Worm (Caenorhabditis elegans) whole organism, L2 larva: ENCODE results near the gene Y49A3A.3.

Experiments
- R02D3.7 ChIP-seq: fragments of 150-350 bp; optimal IDR thresholded peaks from 2 replicates; lab custom pipeline; 2014; ENCODE audit warnings: missing biosample characterization, missing genetic modification characterization
- ama-1 ChIP-seq: fragments of 150-350 bp; optimal IDR thresholded peaks from 2 replicates; lab custom pipeline; 2018; ENCODE audit warnings: inconsistent platforms
- ceh-82 ChIP-seq: fragments of 150-350 bp; optimal IDR thresholded peaks from 2 replicates; lab custom pipeline; 2014; ENCODE audit warnings: missing biosample characterization, missing genetic modification characterization
- crh-2 ChIP-seq: sonication (generic microtip); optimal IDR thresholded peaks from 2 replicates; lab custom pipeline; 2017; ENCODE audit warnings: missing biosample characterization, missing genetic modification characterization
- elt-1 ChIP-seq: fragments of 150-350 bp; optimal IDR thresholded peaks from 2 replicates; lab custom pipeline; 2014; ENCODE audit warnings: missing biosample characterization, missing genetic modification characterization
- elt-3 ChIP-seq: sonication (generic microtip); optimal IDR thresholded peaks from 2 replicates; lab custom pipeline; 2017; ENCODE audit warnings: missing biosample characterization, missing genetic modification characterization
- lin-13 ChIP-seq: fragments of 150-350 bp; optimal IDR thresholded peaks from 2 replicates; lab custom pipeline; 2014; ENCODE audit warnings: missing biosample characterization, missing genetic modification reagents, missing genetic modification characterization
- mab-5 ChIP-seq: fragments of 150-350 bp; optimal IDR thresholded peaks from 2 replicates; lab custom pipeline; 2014; ENCODE audit warnings: missing biosample characterization, missing genetic modification characterization
- nhr-11 ChIP-seq: fragments of 150-350 bp; optimal IDR thresholded peaks from 2 replicates; lab custom pipeline; 2014; ENCODE audit warnings: missing biosample characterization, missing genetic modification characterization
- nhr-25 ChIP-seq: fragments of 150-350 bp; sonication (generic microtip); optimal IDR thresholded peaks from 3 replicates; lab custom pipeline; 2014; ENCODE audit warnings: missing biosample characterization, missing genetic modification characterization
- unc-39 ChIP-seq: fragments of 150-350 bp; optimal IDR thresholded peaks from 2 replicates; lab custom pipeline; 2014; ENCODE audit warnings: missing biosample characterization, missing genetic modification characterization
- unc-62 ChIP-seq: fragments of 150-350 bp; optimal IDR thresholded peaks from 2 replicates; lab custom pipeline; 2014; ENCODE audit warnings: missing biosample characterization, missing genetic modification reagents, missing genetic modification characterization

DNA sequence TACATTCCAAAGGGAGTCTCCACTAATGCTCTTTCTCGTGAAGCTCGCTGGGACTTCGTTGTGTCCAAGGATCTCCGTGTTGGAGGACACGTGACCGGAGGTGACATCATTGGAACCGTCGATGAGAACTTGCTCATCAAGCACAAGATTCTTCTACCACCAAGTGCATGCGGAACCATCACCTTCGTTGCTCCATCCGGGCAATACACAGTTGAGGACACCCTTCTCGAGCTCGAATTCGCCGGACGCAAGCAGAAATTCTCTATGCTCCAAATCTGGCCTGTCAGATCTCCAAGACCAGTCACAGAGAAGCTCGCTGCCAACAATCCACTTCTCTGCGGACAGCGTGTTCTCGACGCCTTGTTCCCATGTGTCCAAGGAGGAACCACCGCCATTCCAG lies 2.2 kb upstream of the Y49A3A.3 start:
- TF ChIP-seq mab-5 (tag; lab: Kevin White, UChicago) (no peak), nhr-11 (tag; lab: Kevin White, UChicago) (no peak), nhr-25 (tag; lab: Kevin White, UChicago) (no peak), elt-1 (tag; lab: Kevin White, UChicago) (no peak), unc-62 (no peak), unc-39 (tag; lab: Kevin White, UChicago) (no peak), ceh-82 (no peak), elt-3 (tag; lab: Kevin White, UChicago) (no peak), ama-1 (lab: Kevin White, UChicago) (no peak), lin-13 (GFP tag; lab: Kevin White, UChicago) (no peak), R02D3.7 (tag; lab: Kevin White, UChicago) (no peak), crh-2 (tag; lab: Kevin White, UChicago) (no peak)
